Worm (Caenorhabditis elegans) whole organism, L2 larva: ENCODE data around the gene pdhb-1.

Experiments used
- C34F6.9 ChIP-seq: fragments of 150-350 bp; optimal IDR thresholded peaks from 2 replicates; lab custom pipeline; 2014; ENCODE audit warnings: missing biosample characterization, missing genetic modification characterization
- F13H6.1 ChIP-seq: sonication (generic microtip); optimal IDR thresholded peaks from 2 replicates; lab custom pipeline; 2016; ENCODE audit warnings: missing genetic modification characterization, missing compliant biosample characterization
- R02D3.7 ChIP-seq: fragments of 150-350 bp; optimal IDR thresholded peaks from 2 replicates; lab custom pipeline; 2014; ENCODE audit warnings: missing biosample characterization, missing genetic modification characterization
- Y55F3AM.14 ChIP-seq: fragments of 200-800 bp; sonication (Bioruptor generic); optimal IDR thresholded peaks from 2 replicates; lab custom pipeline; 2018; ENCODE audit warnings: mild to moderate bottlenecking, missing genetic modification characterization, missing compliant biosample characterization
- ZK546.5 ChIP-seq: sonication (generic microtip); optimal IDR thresholded peaks from 2 replicates; lab custom pipeline; 2017; ENCODE audit warnings: missing biosample characterization, missing genetic modification characterization
- alr-1 ChIP-seq: fragments of 150-350 bp; optimal IDR thresholded peaks from 2 replicates; lab custom pipeline; 2014; ENCODE audit warnings: missing biosample characterization, missing genetic modification characterization
- aly-2 ChIP-seq: fragments of 150-350 bp; optimal IDR thresholded peaks from 2 replicates; lab custom pipeline; 2014; ENCODE audit warnings: missing biosample characterization, missing genetic modification characterization
- ama-1 ChIP-seq: fragments of 150-350 bp; optimal IDR thresholded peaks from 2 replicates; lab custom pipeline; 2018; ENCODE audit warnings: inconsistent platforms
- blmp-1 ChIP-seq: sonication (generic microtip); optimal IDR thresholded peaks from 2 replicates; lab custom pipeline; 2017; ENCODE audit warnings: missing genetic modification characterization, mild to moderate bottlenecking, missing compliant biosample characterization, antibody characterized with exemption, moderate library complexity; ENCODE audit not compliant: insufficient read depth
- ceh-16 ChIP-seq: fragments of 150-350 bp; optimal IDR thresholded peaks from 2 replicates; lab custom pipeline; 2014; ENCODE audit warnings: missing biosample characterization, missing genetic modification characterization
- ceh-82 ChIP-seq: fragments of 150-350 bp; optimal IDR thresholded peaks from 2 replicates; lab custom pipeline; 2014; ENCODE audit warnings: missing biosample characterization, missing genetic modification characterization
- crh-2 ChIP-seq: sonication (generic microtip); optimal IDR thresholded peaks from 2 replicates; lab custom pipeline; 2017; ENCODE audit warnings: missing biosample characterization, missing genetic modification characterization
- elt-1 ChIP-seq: fragments of 150-350 bp; optimal IDR thresholded peaks from 2 replicates; lab custom pipeline; 2014; ENCODE audit warnings: missing biosample characterization, missing genetic modification characterization
- elt-3 ChIP-seq: sonication (generic microtip); optimal IDR thresholded peaks from 2 replicates; lab custom pipeline; 2017; ENCODE audit warnings: missing biosample characterization, missing genetic modification characterization
- fos-1 ChIP-seq: fragments of 150-350 bp; optimal IDR thresholded peaks from 2 replicates; lab custom pipeline; 2014; ENCODE audit warnings: missing biosample characterization, missing genetic modification characterization
- gmeb-1 ChIP-seq: fragments of 150-350 bp; optimal IDR thresholded peaks from 2 replicates; lab custom pipeline; 2014; ENCODE audit warnings: missing biosample characterization, missing genetic modification characterization
- lin-11 ChIP-seq: fragments of 150-350 bp; sonication (generic microtip); optimal IDR thresholded peaks from 2 replicates; lab custom pipeline; 2014; ENCODE audit warnings: missing biosample characterization, missing genetic modification characterization, inconsistent platforms, mixed read lengths
- lsy-2 ChIP-seq, 2 experiments: fragments of 150-350 bp in 1 of 2; sonication (generic microtip) in 1 of 2; optimal IDR thresholded peaks; 2 replicates each; lab custom pipeline; 2014 to 2017; ENCODE audit warnings: missing biosample characterization in 2 of 2, missing genetic modification characterization in 2 of 2
- mab-5 ChIP-seq: fragments of 150-350 bp; optimal IDR thresholded peaks from 2 replicates; lab custom pipeline; 2014; ENCODE audit warnings: missing biosample characterization, missing genetic modification characterization
- mbf-1 ChIP-seq: sonication (generic microtip); optimal IDR thresholded peaks from 2 replicates; lab custom pipeline; 2017; ENCODE audit warnings: missing biosample characterization, missing genetic modification characterization
- nhr-10 ChIP-seq: sonication (generic microtip); optimal IDR thresholded peaks from 2 replicates; lab custom pipeline; 2017; ENCODE audit warnings: missing biosample characterization, missing genetic modification characterization
- nhr-11 ChIP-seq: fragments of 150-350 bp; optimal IDR thresholded peaks from 2 replicates; lab custom pipeline; 2014; ENCODE audit warnings: missing biosample characterization, missing genetic modification characterization
- nhr-12 ChIP-seq: fragments of 150-350 bp; optimal IDR thresholded peaks from 2 replicates; lab custom pipeline; 2014; ENCODE audit warnings: missing biosample characterization, missing genetic modification characterization
- nhr-129 ChIP-seq: fragments of 150-350 bp; optimal IDR thresholded peaks from 2 replicates; lab custom pipeline; 2014; ENCODE audit warnings: missing biosample characterization, missing genetic modification characterization
- nhr-21 ChIP-seq: fragments of 150-350 bp; optimal IDR thresholded peaks from 2 replicates; lab custom pipeline; 2014; ENCODE audit warnings: missing biosample characterization, missing genetic modification characterization
- nhr-23 ChIP-seq: fragments of 150-350 bp; optimal IDR thresholded peaks from 2 replicates; lab custom pipeline; 2014; ENCODE audit warnings: missing biosample characterization, missing genetic modification reagents, missing genetic modification characterization
- nhr-237 ChIP-seq: fragments of 150-350 bp; optimal IDR thresholded peaks from 2 replicates; lab custom pipeline; 2014; ENCODE audit warnings: missing biosample characterization, missing genetic modification characterization
- nhr-25 ChIP-seq: fragments of 150-350 bp; sonication (generic microtip); optimal IDR thresholded peaks from 3 replicates; lab custom pipeline; 2014; ENCODE audit warnings: missing biosample characterization, missing genetic modification characterization
- nhr-6 ChIP-seq: fragments of 150-350 bp; optimal IDR thresholded peaks from 2 replicates; lab custom pipeline; 2014; ENCODE audit warnings: missing biosample characterization, missing genetic modification characterization
- nhr-77 ChIP-seq: fragments of 150-350 bp; optimal IDR thresholded peaks from 2 replicates; lab custom pipeline; 2014; ENCODE audit warnings: missing biosample characterization, missing genetic modification characterization
- peb-1 ChIP-seq: fragments of 150-350 bp; optimal IDR thresholded peaks from 2 replicates; lab custom pipeline; 2014; ENCODE audit warnings: missing biosample characterization, missing genetic modification characterization
- sem-4 ChIP-seq: fragments of 150-350 bp; optimal IDR thresholded peaks from 2 replicates; lab custom pipeline; 2014; ENCODE audit warnings: missing biosample characterization, missing genetic modification reagents, missing genetic modification characterization
- skn-1 ChIP-seq: sonication (generic microtip); optimal IDR thresholded peaks from 2 replicates; lab custom pipeline; 2017; ENCODE audit warnings: missing biosample characterization, missing genetic modification characterization
- sma-3 ChIP-seq: sonication (generic microtip); optimal IDR thresholded peaks from 2 replicates; lab custom pipeline; 2016; ENCODE audit warnings: missing genetic modification reagents, missing genetic modification characterization, missing compliant biosample characterization
- unc-39 ChIP-seq: fragments of 150-350 bp; optimal IDR thresholded peaks from 2 replicates; lab custom pipeline; 2014; ENCODE audit warnings: missing biosample characterization, missing genetic modification characterization
- unc-55 ChIP-seq: fragments of 150-350 bp; sonication (generic microtip); optimal IDR thresholded peaks from 3 replicates; lab custom pipeline; 2014; ENCODE audit warnings: missing biosample characterization, missing genetic modification reagents, missing genetic modification characterization
- unc-62 ChIP-seq: fragments of 150-350 bp; optimal IDR thresholded peaks from 2 replicates; lab custom pipeline; 2014; ENCODE audit warnings: missing biosample characterization, missing genetic modification reagents, missing genetic modification characterization
- zag-1 ChIP-seq: fragments of 150-350 bp; optimal IDR thresholded peaks from 2 replicates; lab custom pipeline; 2014; ENCODE audit warnings: missing biosample characterization, missing genetic modification characterization
- ztf-1 ChIP-seq: fragments of 200-800 bp; sonication (Bioruptor generic); conservative IDR thresholded peaks from 2 replicates; pipeline ENCODE4 v1.3.6; 2022; ENCODE audit warnings: missing genetic modification characterization, missing compliant biosample characterization
- ztf-11 ChIP-seq: sonication (generic microtip); optimal IDR thresholded peaks from 2 replicates; lab custom pipeline; 2017; ENCODE audit warnings: missing biosample characterization, missing genetic modification characterization
- ztf-4 ChIP-seq: fragments of 150-350 bp; optimal IDR thresholded peaks from 2 replicates; lab custom pipeline; 2014; ENCODE audit warnings: missing biosample characterization, missing genetic modification characterization

pdhb-1 gene

ce11 chrIV:3399015-3399722 lies at the start of gene pdhb-1, which contains the start of gene dyf-3:
TSS of gene pdhb-1 (plus strand) at chrIV:3399672.
TSS of gene dyf-3 (minus strand) at chrIV:3399231.
- TF ChIP-seq unc-55 (peak; percentile 46), lsy-2 (tag; optimal IDR thresholded peaks at IDR 0.05; lab: Kevin White, UChicago) (peak; percentile 78 to 95), nhr-21 (tag; lab: Kevin White, UChicago) (no peak), elt-3 (no peak), sem-4 (tag; lab: Kevin White, UChicago) (no peak), nhr-129 (tag; lab: Kevin White, UChicago) (peak; percentile 19), nhr-10 (tag; lab: Kevin White, UChicago) (no peak), skn-1 (no peak), ceh-82 (no peak), ceh-16 (tag; lab: Kevin White, UChicago) (no peak), nhr-77 (tag; lab: Kevin White, UChicago) (no peak), zag-1 (tag; lab: Kevin White, UChicago) (no peak), aly-2 (no peak), Y55F3AM.14 (GFP tag; lab: Kevin White, UChicago) (no peak), unc-62 (GFP tag; lab: Kevin White, UChicago) (no peak), ztf-1 (GFP tag; lab: Robert Waterston, UW) (no peak), R02D3.7 (tag; lab: Kevin White, UChicago) (no peak), nhr-237 (tag; lab: Kevin White, UChicago) (no peak), mab-5 (tag; lab: Kevin White, UChicago) (no peak), peb-1 (tag; lab: Kevin White, UChicago) (no peak), nhr-12 (no peak), C34F6.9 (tag; lab: Kevin White, UChicago) (no peak), alr-1 (tag; lab: Kevin White, UChicago) (no peak), F13H6.1 (tag; lab: Kevin White, UChicago) (peak; percentile 20), elt-1 (tag; lab: Kevin White, UChicago) (no peak), sma-3 (GFP tag; lab: Kevin White, UChicago) (no peak), blmp-1 (tag; lab: Kevin White, UChicago) (no peak), fos-1 (tag; lab: Kevin White, UChicago) (no peak), gmeb-1 (tag; lab: Kevin White, UChicago) (peak; percentile 9), nhr-23 (tag; lab: Kevin White, UChicago) (no peak), crh-2 (tag; lab: Kevin White, UChicago) (no peak), ZK546.5 (tag; lab: Kevin White, UChicago) (no peak), lin-11 (tag; lab: Kevin White, UChicago) (peak; percentile 24)

DNA sequence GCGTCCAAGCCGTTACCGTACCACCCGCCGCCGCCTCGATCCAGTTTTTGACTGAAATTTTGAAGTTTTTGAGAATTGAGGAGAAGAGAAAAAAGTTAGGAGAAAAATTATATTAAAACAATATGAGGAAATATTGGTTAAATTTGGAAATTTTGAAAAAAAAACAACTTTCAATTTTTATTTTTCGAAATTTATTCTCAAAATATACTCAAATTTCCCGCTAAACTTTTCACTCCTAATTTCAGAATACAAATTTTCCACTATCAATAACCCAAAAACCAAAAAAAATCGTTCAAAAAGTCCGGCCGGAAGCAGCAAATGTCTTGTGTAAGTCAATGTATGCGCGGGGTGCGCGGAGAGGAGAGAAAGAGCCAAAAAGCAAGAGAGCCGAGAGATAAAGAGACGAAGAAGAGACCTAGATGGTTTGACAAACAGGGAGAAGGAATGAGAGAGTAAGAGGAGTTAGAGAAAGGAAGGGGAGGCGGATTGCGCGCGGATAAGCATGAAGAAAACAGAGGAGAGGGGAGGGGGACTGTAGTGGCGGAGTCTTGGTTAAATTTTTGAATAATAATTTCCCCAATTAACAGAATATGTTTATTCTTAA lies 49.4 kb upstream of the pdhb-1 start, which contains the start of gene elks-1:
TSS of gene elks-1 (minus strand) at position 51 of the 604 bp plus-strand sequence.
- TF ChIP-seq nhr-11 (tag; lab: Kevin White, UChicago) (no peak), nhr-25 (tag; lab: Kevin White, UChicago) (no peak), unc-55 (peak; percentile 51), nhr-6 (no peak), unc-39 (tag; lab: Kevin White, UChicago) (no peak), lsy-2 (tag; optimal IDR thresholded peaks at IDR 0.05; lab: Kevin White, UChicago) (peak in 1 of 2 experiments; percentile 40), sem-4 (tag; lab: Kevin White, UChicago) (peak; percentile 8), mbf-1 (tag; lab: Kevin White, UChicago) (no peak), ama-1 (lab: Kevin White, UChicago) (no peak), elt-3 (no peak), C34F6.9 (tag; lab: Kevin White, UChicago) (peak; percentile 11), lin-11 (tag; lab: Kevin White, UChicago) (no peak)

DNA sequence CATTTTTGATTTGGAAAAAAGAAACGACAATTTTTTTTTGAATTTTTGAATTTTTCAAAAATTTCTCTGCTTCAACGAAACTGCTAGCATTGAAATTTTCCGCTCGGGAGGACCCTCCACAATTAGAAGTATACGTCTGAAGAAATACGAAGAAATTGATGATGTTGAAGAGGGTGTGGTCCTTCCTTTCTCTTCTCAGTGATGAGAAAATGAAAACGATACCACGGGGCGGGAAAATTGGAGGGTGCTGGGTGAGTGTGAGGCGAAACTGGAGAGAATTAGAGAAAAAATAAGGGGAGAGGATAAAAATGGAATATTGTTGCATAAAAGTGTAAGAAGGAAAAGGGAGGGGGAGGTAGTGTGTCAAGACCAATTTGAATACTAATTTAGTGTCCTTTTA lies 47.5 kb upstream of the pdhb-1 start:
- TF ChIP-seq ztf-4 (tag; lab: Kevin White, UChicago), result no peak
- TF ChIP-seq ztf-11 (tag; lab: Kevin White, UChicago), result no peak
- no peak for TF ChIP-seq ceh-16 (tag; lab: Kevin White, UChicago)
- TF ChIP-seq blmp-1 (tag; lab: Kevin White, UChicago), result peak; percentile 58
- no peak for TF ChIP-seq nhr-21 (tag; lab: Kevin White, UChicago)
- no peak for TF ChIP-seq nhr-12
